Fruit fly (Drosophila melanogaster): ENCODE data around the gene CG5071.

DNA sequence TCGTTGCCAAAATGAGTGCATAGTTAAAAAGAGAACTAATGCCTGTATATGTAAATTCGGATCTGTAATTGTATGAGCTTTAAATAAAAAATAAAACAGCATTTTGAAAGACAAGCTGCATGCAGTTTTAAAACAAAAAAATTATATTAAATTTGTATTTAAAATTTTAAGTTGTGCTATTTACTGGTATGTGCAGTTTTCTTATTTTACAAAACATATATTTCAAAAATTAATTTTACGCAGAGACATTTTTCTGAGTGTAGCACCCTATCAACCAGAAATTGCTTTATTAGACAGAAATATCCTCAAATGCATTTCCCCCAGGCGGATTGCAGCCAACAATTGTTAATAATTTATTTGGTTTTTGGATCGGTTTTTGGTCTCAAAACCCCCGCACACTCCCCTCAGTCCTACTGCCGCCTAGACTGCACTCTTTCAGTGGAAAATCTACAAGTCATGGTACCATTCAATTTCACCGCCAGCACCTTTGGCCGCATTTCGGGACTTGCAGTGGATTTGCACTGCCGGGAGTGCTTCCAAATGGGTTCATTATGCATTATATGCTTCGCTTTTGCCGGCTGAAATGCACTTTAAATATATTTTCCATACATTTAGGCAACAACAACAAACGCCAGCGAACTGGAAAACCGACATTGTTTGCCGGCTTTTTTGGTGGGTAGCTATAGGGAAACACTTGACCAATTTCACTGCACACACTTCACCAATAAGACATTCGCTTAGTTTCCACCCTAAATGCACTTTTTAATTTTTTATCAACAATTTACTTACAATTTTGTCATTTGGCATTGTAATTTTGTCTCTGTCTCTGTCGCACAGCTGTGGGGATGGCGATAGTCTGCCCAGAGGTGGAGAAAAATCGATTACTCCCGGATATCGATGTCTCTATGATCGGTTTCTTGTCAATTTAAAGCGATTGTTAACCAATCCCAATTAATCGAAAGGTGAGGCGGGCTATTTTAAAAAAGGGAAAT, 5.9 kb downstream of the CG5071 start, which contains the start of gene Npl4:
- no peak for TF ChIP-seq sage (GFP tag; optimal IDR thresholded peaks at IDR 0.05)
- TF ChIP-seq pan (optimal IDR thresholded peaks at IDR 0.05): no peak
- no peak for TF ChIP-seq h (GFP tag; optimal IDR thresholded peaks at IDR 0.05)
- TF ChIP-seq Myc (optimal IDR thresholded peaks at IDR 0.05): no peak
- no peak for TF ChIP-seq Hr78 (GFP tag; optimal IDR thresholded peaks at IDR 0.05)
